Worm (Caenorhabditis elegans) whole organism, young adult: ENCODE measurements around the gene C14A4.13.

ENCODE experiments used
- B0336.3 ChIP-seq: fragments of 200-800 bp; sonication (Bioruptor generic); IDR thresholded peaks from 2 replicates; pipeline ENCODE4 v1.3.6; 2022; ENCODE audit warnings: missing genetic modification characterization, missing compliant biosample characterization
- ama-1 ChIP-seq, 3 experiments: fragments of 150-350 bp in 1 of 3; sonication (generic microtip) in 2 of 3; optimal IDR thresholded peaks; 2 replicates each; lab custom pipeline; 2014 to 2018; ENCODE audit warnings: missing biosample characterization in 2 of 3, missing genetic modification characterization in 2 of 3, missing genetic modification reagents in 2 of 3

DNA sequence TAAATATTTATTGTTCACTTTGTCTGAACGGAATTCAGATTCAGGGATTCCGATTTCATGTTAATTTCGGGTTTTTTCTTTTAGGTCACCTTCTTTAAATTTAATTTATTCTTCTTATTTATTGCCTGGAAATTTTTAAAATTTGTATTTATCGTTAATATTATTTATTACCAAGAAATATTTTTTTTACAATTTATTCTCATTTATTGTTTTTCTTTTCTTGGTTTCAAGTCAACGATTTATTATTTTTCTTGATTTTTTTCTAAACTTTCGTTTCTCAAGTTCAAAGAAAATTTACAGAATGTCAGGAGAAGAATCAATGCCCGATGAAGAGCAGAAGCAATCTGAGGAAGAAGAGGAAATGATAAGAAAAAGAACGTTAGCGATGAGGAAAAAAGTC, 30.5 kb upstream of the C14A4.13 start, which contains the start of gene crn-3:
- no peak for TF ChIP-seq ama-1 (optimal IDR thresholded peaks at IDR 0.05; lab: Kevin White, UChicago)
- no peak for TF ChIP-seq ama-1 (GFP tag; optimal IDR thresholded peaks at IDR 0.05; lab: Kevin White, UChicago)
- no peak for TF ChIP-seq B0336.3 (GFP tag; lab: Robert Waterston, UW)
